Fruit fly (Drosophila melanogaster) whole organism, embryonic: ENCODE results near the gene CG7601.
A peak's percentile ranks its signal among the peaks of the same experiment; 100 is the strongest.

ENCODE experiments used
- ATbp ChIP-seq: fragments of 200-800 bp; sonication (Bioruptor generic); optimal IDR thresholded peaks from 2 replicates; lab custom pipeline; 2017; ENCODE audit warnings: missing biosample characterization, mild to moderate bottlenecking, missing genetic modification characterization, missing genetic modification reagents
- Antp ChIP-seq: fragments of 200-800 bp; sonication (Bioruptor generic); optimal IDR thresholded peaks from 3 replicates; lab custom pipeline; 2016; ENCODE audit warnings: missing biosample characterization, missing genetic modification characterization
- CG10147 ChIP-seq: fragments of 200-800 bp; sonication (Bioruptor generic); optimal IDR thresholded peaks from 2 replicates; lab custom pipeline; 2019; ENCODE audit warnings: missing biosample characterization, mild to moderate bottlenecking, missing genetic modification characterization, moderate library complexity
- CG1024 ChIP-seq: fragments of 200-800 bp; sonication (Bioruptor generic); IDR thresholded peaks from 2 replicates; pipeline ENCODE4 v1.3.6; 2022; ENCODE audit warnings: missing biosample characterization, missing genetic modification characterization
- CG10979 ChIP-seq: fragments of 200-800 bp; sonication (Bioruptor generic); optimal IDR thresholded peaks from 2 replicates; lab custom pipeline; 2018; ENCODE audit warnings: missing biosample characterization, mild to moderate bottlenecking, missing genetic modification characterization, moderate library complexity
- CG11696 ChIP-seq: fragments of 200-800 bp; sonication (Bioruptor generic); IDR thresholded peaks from 2 replicates; pipeline ENCODE4 v1.3.6; 2022; ENCODE audit warnings: missing biosample characterization, missing genetic modification characterization
- CG12659 ChIP-seq: fragments of 200-800 bp; sonication (Bioruptor generic); optimal IDR thresholded peaks from 3 replicates; lab custom pipeline; 2017; ENCODE audit warnings: mild to moderate bottlenecking, missing biosample characterization, missing genetic modification reagents, missing genetic modification characterization
- CG1529 ChIP-seq: fragments of 200-800 bp; sonication (Bioruptor generic); optimal IDR thresholded peaks from 3 replicates; lab custom pipeline; 2018; ENCODE audit warnings: missing biosample characterization, missing genetic modification characterization
- CG16813 ChIP-seq: fragments of 200-800 bp; sonication (Bioruptor generic); IDR thresholded peaks from 3 replicates; pipeline ENCODE4 v1.3.6; 2022; ENCODE audit warnings: missing biosample characterization, missing genetic modification characterization; ENCODE audit not compliant: partially characterized antibody
- CG17361 ChIP-seq: fragments of 200-800 bp; sonication (Bioruptor generic); IDR thresholded peaks from 3 replicates; pipeline ENCODE4 v1.3.6; 2022; ENCODE audit warnings: missing biosample characterization, missing genetic modification characterization
- CG17385 ChIP-seq: fragments of 200-800 bp; sonication (Bioruptor generic); optimal IDR thresholded peaks from 3 replicates; lab custom pipeline; 2018; ENCODE audit warnings: missing biosample characterization, mild to moderate bottlenecking, missing genetic modification characterization
- CG18262 ChIP-seq: fragments of 200-800 bp; optimal IDR thresholded peaks from 3 replicates; lab custom pipeline; 2019; ENCODE audit warnings: missing biosample characterization, mild to moderate bottlenecking, missing genetic modification characterization, moderate library complexity
- CG2712 ChIP-seq: fragments of 200-800 bp; optimal IDR thresholded peaks from 3 replicates; lab custom pipeline; 2019; ENCODE audit warnings: missing biosample characterization, mild to moderate bottlenecking, missing genetic modification characterization, moderate library complexity
- CG32767 ChIP-seq: fragments of 200-800 bp; sonication (Bioruptor generic); IDR thresholded peaks from 2 replicates; pipeline ENCODE4 v1.3.6; 2022; ENCODE audit warnings: missing biosample characterization, missing genetic modification characterization
- CG34224 ChIP-seq: fragments of 200-800 bp; sonication (Bioruptor generic); IDR thresholded peaks from 3 replicates; pipeline ENCODE4 v1.3.6; 2022; ENCODE audit warnings: missing biosample characterization, missing genetic modification characterization; ENCODE audit not compliant: partially characterized antibody
- CG43689 ChIP-seq: fragments of 200-800 bp; sonication (Bioruptor generic); IDR thresholded peaks from 2 replicates; pipeline ENCODE4 v1.3.6; 2022; ENCODE audit warnings: missing biosample characterization, missing genetic modification characterization
- CG4820 ChIP-seq: fragments of 200-800 bp; sonication (Bioruptor generic); optimal IDR thresholded peaks from 3 replicates; lab custom pipeline; 2016; ENCODE audit warnings: missing biosample characterization, missing genetic modification characterization
- CG5180 ChIP-seq: fragments of 200-800 bp; sonication (Bioruptor generic); optimal IDR thresholded peaks from 3 replicates; lab custom pipeline; 2017; ENCODE audit warnings: missing biosample characterization, missing genetic modification characterization, mild to moderate bottlenecking, moderate library complexity, missing genetic modification reagents
- CG6175 ChIP-seq: fragments of 200-800 bp; sonication (Bioruptor generic); IDR thresholded peaks from 3 replicates; pipeline ENCODE4 v1.3.6; 2022; ENCODE audit warnings: missing biosample characterization, missing genetic modification characterization
- CG6813 ChIP-seq: fragments of 200-800 bp; sonication (Bioruptor generic); optimal IDR thresholded peaks from 2 replicates; lab custom pipeline; 2017; ENCODE audit warnings: missing biosample characterization, missing genetic modification characterization, mild to moderate bottlenecking, moderate library complexity, missing genetic modification reagents
- CG9817 ChIP-seq: fragments of 200-800 bp; sonication (Bioruptor generic); optimal IDR thresholded peaks from 2 replicates; lab custom pipeline; 2018; ENCODE audit warnings: missing biosample characterization, mild to moderate bottlenecking, missing genetic modification characterization, moderate library complexity
- Chrac-16 ChIP-seq: fragments of 200-800 bp; sonication (Bioruptor generic); optimal IDR thresholded peaks from 3 replicates; lab custom pipeline; 2016; ENCODE audit warnings: missing biosample characterization, missing genetic modification characterization
- CoRest ChIP-seq: fragments of 200-800 bp; sonication (Bioruptor generic); optimal IDR thresholded peaks from 3 replicates; lab custom pipeline; 2018; ENCODE audit warnings: missing biosample characterization, mild to moderate bottlenecking, missing genetic modification characterization, moderate library complexity
- Deaf1 ChIP-seq: fragments of 200-800 bp; optimal IDR thresholded peaks from 3 replicates; lab custom pipeline; 2019; ENCODE audit warnings: missing biosample characterization, mild to moderate bottlenecking, missing genetic modification characterization, moderate library complexity
- Fer3 ChIP-seq: fragments of 200-800 bp; sonication (Bioruptor generic); optimal IDR thresholded peaks from 2 replicates; lab custom pipeline; 2018; ENCODE audit warnings: missing biosample characterization, mild to moderate bottlenecking, missing genetic modification characterization, moderate library complexity
- GATAe ChIP-seq: fragments of 200-800 bp; sonication (Bioruptor generic); conservative IDR thresholded peaks from 2 replicates; pipeline ENCODE4 v1.3.6; 2022; ENCODE audit warnings: missing biosample characterization, missing genetic modification characterization
- HmgZ ChIP-seq: fragments of 200-800 bp; sonication (Bioruptor generic); optimal IDR thresholded peaks from 2 replicates; lab custom pipeline; 2018; ENCODE audit warnings: missing biosample characterization, mild to moderate bottlenecking, missing genetic modification characterization
- Hr51 ChIP-seq, 2 experiments: fragments of 200-800 bp; sonication (Bioruptor generic); optimal IDR thresholded peaks; 2 replicates in 1 of 2; 3 replicates in 1 of 2; lab custom pipeline; 2016 to 2018; ENCODE audit warnings: missing biosample characterization in 2 of 2, missing genetic modification characterization in 2 of 2, mild to moderate bottlenecking in 1 of 2, moderate library complexity in 1 of 2
- Hr78 ChIP-seq, 2 experiments: fragments of 200-800 bp in 1 of 2; fragments of >200 bp in 1 of 2; sonication (Bioruptor generic) in 1 of 2; optimal IDR thresholded peaks; 2 replicates each; lab custom pipeline; 2017 to 2019; ENCODE audit warnings: missing biosample characterization in 2 of 2, missing genetic modification characterization in 2 of 2, mild to moderate bottlenecking in 1 of 2, moderate library complexity in 1 of 2
- MESR4 ChIP-seq: fragments of 200-800 bp; sonication (Bioruptor generic); optimal IDR thresholded peaks from 2 replicates; lab custom pipeline; 2018; ENCODE audit warnings: missing biosample characterization, mild to moderate bottlenecking, missing genetic modification characterization, moderate library complexity
- Mad ChIP-seq: fragments of 200-800 bp; sonication (Bioruptor generic); optimal IDR thresholded peaks from 2 replicates; lab custom pipeline; 2016; ENCODE audit warnings: missing biosample characterization, missing genetic modification characterization
- Mrtf ChIP-seq: fragments of 200-800 bp; sonication (Bioruptor generic); IDR thresholded peaks from 3 replicates; pipeline ENCODE4 v1.3.6; 2022; ENCODE audit warnings: missing biosample characterization, missing genetic modification characterization
- Myb ChIP-seq: fragments of 200-800 bp; sonication (Bioruptor generic); optimal IDR thresholded peaks from 2 replicates; lab custom pipeline; 2016; ENCODE audit warnings: missing biosample characterization, missing genetic modification characterization
- Oli ChIP-seq: fragments of 200-800 bp; sonication (Bioruptor generic); optimal IDR thresholded peaks from 2 replicates; lab custom pipeline; 2018; ENCODE audit warnings: missing biosample characterization, mild to moderate bottlenecking, missing genetic modification characterization, moderate library complexity
- Six4 ChIP-seq: fragments of 200-800 bp; sonication (Bioruptor generic); optimal IDR thresholded peaks from 2 replicates; lab custom pipeline; 2016; ENCODE audit warnings: missing biosample characterization, missing genetic modification characterization
- TFAM ChIP-seq: fragments of 200-800 bp; sonication (Bioruptor generic); optimal IDR thresholded peaks from 2 replicates; lab custom pipeline; 2017; ENCODE audit warnings: missing biosample characterization, missing genetic modification characterization, inconsistent platforms
- Xbp1 ChIP-seq: fragments of 200-800 bp; sonication (Bioruptor generic); optimal IDR thresholded peaks from 3 replicates; lab custom pipeline; 2016; ENCODE audit warnings: missing biosample characterization, mild to moderate bottlenecking, missing genetic modification characterization
- abd-A ChIP-seq: fragments of 200-800 bp; sonication (Bioruptor generic); optimal IDR thresholded peaks from 3 replicates; lab custom pipeline; 2019; ENCODE audit warnings: missing biosample characterization, mild to moderate bottlenecking, missing genetic modification characterization, moderate library complexity
- crc ChIP-seq: fragments of 200-800 bp; sonication (Bioruptor generic); optimal IDR thresholded peaks from 2 replicates; lab custom pipeline; 2016; ENCODE audit warnings: missing biosample characterization, missing genetic modification characterization
- cwo ChIP-seq: fragments of 200-800 bp; sonication (Bioruptor generic); optimal IDR thresholded peaks from 3 replicates; lab custom pipeline; 2017; ENCODE audit warnings: missing biosample characterization, missing genetic modification characterization, mild to moderate bottlenecking, moderate library complexity, missing genetic modification reagents
- gcm ChIP-seq: fragments of 200-800 bp; sonication (Bioruptor generic); optimal IDR thresholded peaks from 2 replicates; lab custom pipeline; 2019; ENCODE audit warnings: missing biosample characterization, mild to moderate bottlenecking, missing genetic modification characterization, moderate library complexity
- gsb-n ChIP-seq: fragments of 200-800 bp; sonication (Bioruptor generic); optimal IDR thresholded peaks from 3 replicates; lab custom pipeline; 2018; ENCODE audit warnings: missing biosample characterization, mild to moderate bottlenecking, missing genetic modification characterization
- maf-S ChIP-seq: fragments of 200-800 bp; sonication (Bioruptor generic); optimal IDR thresholded peaks from 2 replicates; lab custom pipeline; 2016; ENCODE audit warnings: missing biosample characterization, missing genetic modification characterization
- prd ChIP-seq, 3 experiments: fragments of >200 bp in 2 of 3; fragments of 200-800 bp in 1 of 3; sonication (Bioruptor generic) in 1 of 3; optimal IDR thresholded peaks in 2 of 3; IDR thresholded peaks in 1 of 3; 2 replicates in 2 of 3; 3 replicates in 1 of 3; pipeline versions ENCODE4 v1.3.6 to Lab custom; 2017 to 2022; ENCODE audit warnings: missing biosample characterization in 1 of 3, missing genetic modification characterization in 1 of 3
- sens ChIP-seq: fragments of 200-800 bp; sonication (Bioruptor generic); peaks from one replicate; lab custom pipeline; 2016; ENCODE audit warnings: missing biosample characterization, missing genetic modification characterization
- slp2 ChIP-seq: fragments of 200-800 bp; sonication (Bioruptor generic); optimal IDR thresholded peaks from 2 replicates; lab custom pipeline; 2016; ENCODE audit warnings: missing biosample characterization, missing genetic modification characterization
- so ChIP-seq: fragments of 200-800 bp; sonication (Bioruptor generic); IDR thresholded peaks from 3 replicates; pipeline ENCODE4 v1.3.6; 2022; ENCODE audit warnings: missing biosample characterization, missing genetic modification characterization
- sr ChIP-seq: fragments of 200-800 bp; sonication (Bioruptor generic); IDR thresholded peaks from 3 replicates; pipeline ENCODE4 v1.3.6; 2022; ENCODE audit warnings: missing biosample characterization, missing genetic modification characterization
- trem ChIP-seq: fragments of 200-800 bp; optimal IDR thresholded peaks from 3 replicates; lab custom pipeline; 2019; ENCODE audit warnings: missing biosample characterization, mild to moderate bottlenecking, missing genetic modification characterization, moderate library complexity
- ttk ChIP-seq: fragments of 200-800 bp; sonication (Bioruptor generic); IDR thresholded peaks from 2 replicates; pipeline ENCODE4 v2.1.2; 2022; ENCODE audit warnings: missing biosample characterization, missing genetic modification characterization

The CG7601 gene

DNA sequence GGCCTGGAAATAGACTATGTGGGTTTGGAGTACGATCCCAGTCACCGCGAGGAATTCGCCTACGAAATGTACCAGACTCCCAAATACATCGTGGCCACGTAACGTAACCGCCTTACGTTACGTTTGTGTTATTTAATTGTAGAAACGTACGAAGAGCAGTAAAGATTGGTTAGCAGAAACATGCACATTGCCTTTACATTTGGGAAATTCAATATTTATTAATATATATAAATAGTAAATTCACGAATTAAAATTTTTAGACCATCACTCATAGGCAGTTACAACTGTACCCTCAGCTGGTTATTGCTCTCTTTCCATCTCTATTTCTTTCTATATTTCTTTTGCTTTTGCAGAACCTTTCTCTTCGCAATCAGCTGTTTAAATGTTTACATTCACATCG, 1.3 kb upstream of the CG7601 start, which contains the start of gene Gnpnat (continued):
- TF ChIP-seq maf-S (GFP tag; lab: Kevin White, UChicago) (peak; percentile 3), so (GFP tag; lab: Robert Waterston, UW) (no peak), TFAM (no peak), CG1529 (GFP tag; lab: Kevin White, UChicago) (peak; percentile 7), CG6813 (peak; percentile 61), Xbp1 (GFP tag; lab: Kevin White, UChicago) (peak; percentile 40), CG9817 (tag; lab: Kevin White, UChicago) (peak; percentile 46), Chrac-16 (GFP tag; lab: Kevin White, UChicago) (peak; percentile 5), CG6175 (no peak), ttk (GFP tag; lab: Robert Waterston, UW) (no peak), Myb (GFP tag; lab: Kevin White, UChicago) (no peak), HmgZ (tag; lab: Kevin White, UChicago) (peak; percentile 58), CG17385 (GFP tag; lab: Kevin White, UChicago) (peak; percentile 48), sens (GFP tag; lab: Kevin White, UChicago) (peak; percentile 80), CG32767 (GFP tag; lab: Robert Waterston, UW) (no peak), CG2712 (peak; percentile 69), CG16813 (no peak), cwo (GFP tag; lab: Kevin White, UChicago) (peak; percentile 36), CG43689 (no peak), crc (GFP tag; lab: Kevin White, UChicago) (no peak), Mrtf (GFP tag; lab: Robert Waterston, UW) (no peak), Deaf1 (tag; lab: Kevin White, UChicago) (peak; percentile 26), Fer3 (tag; lab: Kevin White, UChicago) (peak; percentile 67), CG10979 (tag; lab: Kevin White, UChicago) (peak; percentile 62), Six4 (peak; percentile 55), CG17361 (GFP tag; lab: Robert Waterston, UW) (no peak), trem (tag; lab: Kevin White, UChicago) (peak; percentile 42), gsb-n (tag; lab: Kevin White, UChicago) (peak; percentile 60), CG12659 (GFP tag; lab: Kevin White, UChicago) (peak; percentile 55), CG1024 (no peak), Mad (GFP tag; lab: Kevin White, UChicago) (no peak), CG18262 (peak; percentile 50), Hr51 (GFP tag; optimal IDR thresholded peaks at IDR 0.05; lab: Kevin White, UChicago) (peak in 1 of 2 experiments; percentile 57), slp2 (GFP tag; lab: Kevin White, UChicago) (no peak), MESR4 (GFP tag; lab: Kevin White, UChicago) (no peak), GATAe (no peak), CG11696 (GFP tag; lab: Robert Waterston, UW) (no peak), gcm (GFP tag; lab: Kevin White, UChicago) (peak; percentile 62), Antp (no peak), Oli (peak; percentile 48), abd-A (no peak), prd (optimal IDR thresholded peaks at IDR 0.05; lab: Kevin White, UChicago) (no peak), prd (GFP tag; IDR thresholded peaks at IDR 0.05; lab: Robert Waterston, UW) (no peak), sr (GFP tag; lab: Robert Waterston, UW) (no peak), CG34224 (no peak), Hr78 (GFP tag; optimal IDR thresholded peaks at IDR 0.05; lab: Kevin White, UChicago) (no peak), CoRest (tag; lab: Kevin White, UChicago) (peak; percentile 45), CG5180 (no peak), CG10147 (GFP tag; lab: Kevin White, UChicago) (peak; percentile 41), ATbp (peak; percentile 53), CG4820 (GFP tag; lab: Kevin White, UChicago) (peak; percentile 6)
